Worm (Caenorhabditis elegans) whole organism, early embryonic: ENCODE measurements around the gene rad-51.

Source experiments
- B0310.2 ChIP-seq: sonication (generic microtip); optimal IDR thresholded peaks from 2 replicates; lab custom pipeline; 2016; ENCODE audit warnings: mild to moderate bottlenecking, missing genetic modification characterization, missing compliant biosample characterization
- F13C5.2 ChIP-seq: sonication (generic microtip); optimal IDR thresholded peaks from 2 replicates; lab custom pipeline; 2017; ENCODE audit warnings: mild to moderate bottlenecking, missing genetic modification characterization, inconsistent platforms, missing compliant biosample characterization
- aly-1 ChIP-seq: sonication (generic microtip); optimal IDR thresholded peaks from 2 replicates; lab custom pipeline; 2016; ENCODE audit warnings: missing genetic modification characterization, missing compliant biosample characterization
- ama-1 ChIP-seq: fragments of 150-350 bp; optimal IDR thresholded peaks from 2 replicates; lab custom pipeline; 2014
- ceh-13 ChIP-seq: fragments of 200-800 bp; sonication (Bioruptor generic); optimal IDR thresholded peaks from 2 replicates; lab custom pipeline; 2018; ENCODE audit warnings: mild to moderate bottlenecking, missing genetic modification characterization, missing compliant biosample characterization
- ceh-36 ChIP-seq: sonication (generic microtip); optimal IDR thresholded peaks from 2 replicates; lab custom pipeline; 2016; ENCODE audit warnings: missing genetic modification characterization, inconsistent platforms, missing compliant biosample characterization
- ets-7 ChIP-seq: sonication (generic microtip); optimal IDR thresholded peaks from 2 replicates; lab custom pipeline; 2016; ENCODE audit warnings: missing genotype, missing genetic modification characterization, missing compliant biosample characterization
- flt-1 ChIP-seq: fragments of 200-800 bp; sonication (Bioruptor generic); IDR thresholded peaks from 2 replicates; pipeline ENCODE4 v1.3.6; 2022; ENCODE audit warnings: missing genetic modification characterization, missing compliant biosample characterization
- hmbx-1 ChIP-seq: sonication (generic microtip); optimal IDR thresholded peaks from 2 replicates; lab custom pipeline; 2016; ENCODE audit warnings: mild to moderate bottlenecking, missing genetic modification characterization, missing compliant biosample characterization
- hmg-4 ChIP-seq: fragments of 200-800 bp; sonication (Bioruptor generic); optimal IDR thresholded peaks from 2 replicates; lab custom pipeline; 2018; ENCODE audit warnings: mild to moderate bottlenecking, missing genetic modification characterization, missing compliant biosample characterization
- hnd-1 ChIP-seq: sonication (generic microtip); optimal IDR thresholded peaks from 2 replicates; lab custom pipeline; 2016; ENCODE audit warnings: missing genetic modification characterization, missing compliant biosample characterization
- pes-1 ChIP-seq: fragments of 200-800 bp; sonication (Bioruptor generic); IDR thresholded peaks from 2 replicates; pipeline ENCODE4 v1.3.6; 2022; ENCODE audit warnings: missing genetic modification reagents, missing genetic modification characterization, missing compliant biosample characterization
- scrt-1 ChIP-seq: fragments of 200-800 bp; sonication (Bioruptor generic); IDR thresholded peaks from 2 replicates; pipeline ENCODE4 v1.3.6; 2022; ENCODE audit warnings: missing genetic modification characterization, missing compliant biosample characterization
- sea-1 ChIP-seq: fragments of 200-800 bp; sonication (Bioruptor generic); conservative IDR thresholded peaks from 2 replicates; pipeline ENCODE4 v1.3.6; 2022; ENCODE audit warnings: missing genetic modification characterization, missing compliant biosample characterization
- tbx-11 ChIP-seq: fragments of 200-800 bp; sonication (Bioruptor generic); IDR thresholded peaks from 2 replicates; pipeline ENCODE4 v1.3.6; 2022; ENCODE audit warnings: missing genetic modification characterization, missing compliant biosample characterization
- tbx-37 ChIP-seq: fragments of 200-800 bp; sonication (Bioruptor generic); conservative IDR thresholded peaks from 2 replicates; pipeline ENCODE4 v1.3.6; 2022; ENCODE audit warnings: missing genetic modification reagents, missing genetic modification characterization, missing compliant biosample characterization
- tra-4 ChIP-seq: sonication (generic microtip); optimal IDR thresholded peaks from 2 replicates; lab custom pipeline; 2017; ENCODE audit warnings: missing genetic modification characterization, missing compliant biosample characterization

rad-51 gene

DNA sequence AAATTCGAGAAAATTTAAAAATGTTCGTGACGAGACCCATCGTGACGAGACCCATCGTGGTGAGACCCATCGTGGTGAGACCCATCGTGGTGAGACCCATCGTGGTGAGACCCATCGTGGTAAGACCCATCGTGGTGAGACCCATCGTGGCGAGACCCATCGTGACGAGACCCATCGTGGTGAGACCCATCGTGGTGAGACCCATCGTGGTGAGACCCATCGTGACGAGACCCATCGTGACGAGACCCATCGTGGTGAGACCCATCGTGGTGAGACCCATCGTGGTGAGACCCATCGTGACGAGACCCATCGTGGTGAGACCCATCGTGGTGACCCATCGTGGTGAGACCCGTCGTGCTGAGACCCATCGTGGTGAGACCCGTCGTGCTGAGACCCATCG is 21.2 kb downstream of the rad-51 start:
- 0 out of 2 replicates have a peak, but pooled peaks have one; percentile 27 for TF ChIP-seq flt-1 (GFP tag; lab: Robert Waterston, UW)

ce11 chrIV:10261061-10261460 is 23.0 kb downstream of the rad-51 start:
- TF ChIP-seq hnd-1 (tag; lab: Kevin White, UChicago) (no peak), hmbx-1 (tag; lab: Kevin White, UChicago) (no peak), scrt-1 (GFP tag; lab: Robert Waterston, UW) (no peak), flt-1 (GFP tag; lab: Robert Waterston, UW) (no peak), B0310.2 (tag; lab: Kevin White, UChicago) (no peak), tra-4 (no peak), pes-1 (no peak), tbx-11 (GFP tag; lab: Robert Waterston, UW) (no peak), ets-7 (tag; lab: Kevin White, UChicago) (no peak), sea-1 (no peak), ama-1 (lab: Kevin White, UChicago) (no peak), aly-1 (tag; lab: Kevin White, UChicago) (no peak), hmg-4 (no peak), ceh-13 (GFP tag; lab: Kevin White, UChicago) (no peak), tbx-37 (no peak), F13C5.2 (tag; lab: Kevin White, UChicago) (no peak)

DNA sequence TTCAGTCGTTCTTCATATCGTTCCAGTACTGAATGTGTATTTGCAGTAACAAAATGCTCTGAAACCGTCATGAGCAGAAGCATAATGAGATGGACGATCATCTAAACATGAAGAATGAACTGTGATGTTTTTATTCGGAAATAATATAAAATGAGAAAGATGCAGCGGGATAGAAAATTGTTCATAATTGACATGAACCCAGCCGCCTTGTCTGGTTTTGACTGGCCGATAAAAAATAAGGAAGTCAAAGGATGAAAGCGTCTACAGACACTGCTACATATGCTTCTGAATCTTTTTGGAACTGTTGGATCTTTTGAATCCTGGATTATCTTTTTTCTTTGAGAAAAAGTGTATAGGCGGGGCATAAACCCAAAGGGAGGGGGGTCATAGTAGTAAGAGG is 24.5 kb downstream of the rad-51 start, which contains the start of gene F01G10.9:
F01G10.9 (minus strand) TSS at position 101 of the 400 bp plus-strand sequence.
- TF ChIP-seq ama-1 (lab: Kevin White, UChicago), result no peak
- no peak for TF ChIP-seq flt-1 (GFP tag; lab: Robert Waterston, UW)
- TF ChIP-seq hmbx-1 (tag; lab: Kevin White, UChicago), result no peak
- TF ChIP-seq B0310.2 (tag; lab: Kevin White, UChicago), result no peak

DNA sequence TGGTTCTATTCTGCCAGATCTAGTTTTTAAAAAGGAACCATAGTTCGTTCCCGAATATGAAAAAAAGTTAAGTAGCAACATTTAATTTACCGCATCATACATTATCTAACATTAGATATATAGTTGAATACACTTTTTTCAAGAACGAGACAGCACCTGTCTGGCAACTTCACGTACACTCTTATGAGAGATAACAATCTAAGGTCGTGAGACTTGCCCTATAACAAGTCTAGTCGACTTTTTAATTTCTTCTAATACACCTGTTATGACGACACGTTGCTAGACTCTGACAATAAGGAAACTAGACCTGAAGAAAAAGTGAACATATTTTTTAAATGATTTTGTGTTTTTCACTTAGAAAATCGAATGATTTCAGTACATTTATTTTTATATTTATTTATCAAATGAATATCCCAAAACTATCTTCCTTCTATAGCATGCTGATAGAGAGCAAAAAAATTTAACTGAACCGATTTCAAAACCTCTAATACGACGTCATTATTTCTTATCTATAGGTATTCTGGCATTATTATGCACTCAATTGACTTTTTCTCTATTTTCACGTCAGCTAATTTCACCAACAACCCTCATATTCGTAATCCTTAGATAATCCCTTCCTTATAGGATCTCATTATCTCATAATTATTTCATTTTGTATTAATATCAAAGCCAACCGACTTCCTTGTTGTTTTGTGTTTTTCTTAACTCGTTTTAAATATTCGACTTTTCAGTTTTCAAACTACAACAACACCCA is 31.0 kb downstream of the rad-51 start:
- no peak for TF ChIP-seq hnd-1 (tag; lab: Kevin White, UChicago)
- no peak for TF ChIP-seq tra-4
- TF ChIP-seq hmbx-1 (tag; lab: Kevin White, UChicago), result no peak
- TF ChIP-seq ceh-36 (tag; lab: Kevin White, UChicago), result no peak
- no peak for TF ChIP-seq ama-1 (lab: Kevin White, UChicago)
- TF ChIP-seq hmg-4, result no peak
- no peak for TF ChIP-seq F13C5.2 (tag; lab: Kevin White, UChicago)
- no peak for TF ChIP-seq tbx-37
- TF ChIP-seq scrt-1 (GFP tag; lab: Robert Waterston, UW), result no peak

ce11 chrIV:10252350-10252792 is 31.7 kb downstream of the rad-51 start:
- no peak for TF ChIP-seq ama-1 (lab: Kevin White, UChicago)
- no peak for TF ChIP-seq tbx-37
- TF ChIP-seq ceh-36 (tag; lab: Kevin White, UChicago), result no peak
- TF ChIP-seq tra-4, result no peak
- TF ChIP-seq ets-7 (tag; lab: Kevin White, UChicago), result no peak
- no peak for TF ChIP-seq flt-1 (GFP tag; lab: Robert Waterston, UW)
- TF ChIP-seq aly-1 (tag; lab: Kevin White, UChicago), result no peak
- no peak for TF ChIP-seq F13C5.2 (tag; lab: Kevin White, UChicago)
- no peak for TF ChIP-seq sea-1
- no peak for TF ChIP-seq ceh-13 (GFP tag; lab: Kevin White, UChicago)

- TF ChIP-seq ets-7 (tag; lab: Kevin White, UChicago) (no peak), flt-1 (GFP tag; lab: Robert Waterston, UW) (no peak), hnd-1 (tag; lab: Kevin White, UChicago) (no peak), hmbx-1 (tag; lab: Kevin White, UChicago) (no peak), scrt-1 (GFP tag; lab: Robert Waterston, UW) (no peak), tbx-11 (GFP tag; lab: Robert Waterston, UW) (no peak), tbx-37 (no peak), sea-1 (no peak), hmg-4 (no peak), F13C5.2 (tag; lab: Kevin White, UChicago) (no peak), ceh-13 (GFP tag; lab: Kevin White, UChicago) (no peak), pes-1 (no peak)
Measured at ce11 chrIV:10251764-10252163, 32.3 kb downstream of the rad-51 start.

DNA sequence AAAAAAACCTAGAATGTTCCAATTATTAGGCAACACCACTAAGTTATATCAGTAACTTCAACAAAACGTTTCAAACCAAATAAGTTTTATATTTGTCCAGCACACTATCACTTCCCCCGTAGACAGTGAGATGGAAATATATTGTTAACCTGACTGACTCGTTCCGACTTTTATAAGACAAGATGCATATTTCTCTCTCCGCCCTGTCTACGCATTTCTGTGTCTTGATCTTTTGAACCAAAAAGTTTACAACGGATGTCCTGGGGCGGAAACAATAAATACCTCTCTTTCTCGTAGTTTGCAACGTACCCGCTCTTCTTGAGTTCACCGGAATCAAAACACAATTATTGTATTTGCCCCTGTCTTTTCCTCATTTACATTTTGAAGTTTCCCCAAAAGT is 32.8 kb downstream of the rad-51 start:
- TF ChIP-seq hnd-1 (tag; lab: Kevin White, UChicago) (no peak), hmbx-1 (tag; lab: Kevin White, UChicago) (no peak), ets-7 (tag; lab: Kevin White, UChicago) (no peak)

DNA sequence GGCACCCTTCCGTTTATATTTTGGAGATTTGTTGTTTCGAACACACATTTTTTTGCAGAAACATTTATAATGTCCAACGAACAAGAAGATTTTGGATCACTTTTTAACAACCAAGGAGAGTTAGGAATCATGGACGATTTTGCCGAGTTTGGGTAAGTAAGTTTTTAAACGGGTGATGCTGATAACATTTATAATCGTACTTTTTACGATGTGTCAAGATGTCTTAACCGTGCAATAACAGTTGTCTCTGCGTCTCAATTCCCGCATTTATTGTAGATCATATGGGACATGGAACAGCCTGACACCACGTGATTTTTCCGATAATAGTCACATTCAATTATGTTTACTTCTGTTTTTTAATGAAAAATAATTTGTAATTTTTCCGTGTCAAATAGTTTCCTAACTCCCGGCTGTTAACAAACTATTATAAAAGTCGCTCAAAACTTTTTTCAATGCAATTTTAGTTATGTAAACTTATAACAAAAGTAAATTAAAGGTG is 33.4 kb downstream of the rad-51 start, which contains the start of gene daf-14:
daf-14 (plus strand) TSS at position 51 of the 499 bp plus-strand sequence.
- TF ChIP-seq scrt-1 (GFP tag; lab: Robert Waterston, UW), result no peak
- no peak for TF ChIP-seq ama-1 (lab: Kevin White, UChicago)
- no peak for TF ChIP-seq hnd-1 (tag; lab: Kevin White, UChicago)
- no peak for TF ChIP-seq flt-1 (GFP tag; lab: Robert Waterston, UW)
- no peak for TF ChIP-seq ceh-13 (GFP tag; lab: Kevin White, UChicago)
- no peak for TF ChIP-seq tbx-11 (GFP tag; lab: Robert Waterston, UW)
- no peak for TF ChIP-seq B0310.2 (tag; lab: Kevin White, UChicago)
- TF ChIP-seq ceh-36 (tag; lab: Kevin White, UChicago), result no peak
- no peak for TF ChIP-seq sea-1
- no peak for TF ChIP-seq pes-1
- no peak for TF ChIP-seq ets-7 (tag; lab: Kevin White, UChicago)
- TF ChIP-seq hmg-4, result no peak
- no peak for TF ChIP-seq hmbx-1 (tag; lab: Kevin White, UChicago)
- no peak for TF ChIP-seq F13C5.2 (tag; lab: Kevin White, UChicago)
- no peak for TF ChIP-seq aly-1 (tag; lab: Kevin White, UChicago)
- no peak for TF ChIP-seq tbx-37
- no peak for TF ChIP-seq tra-4
